Worm (Caenorhabditis elegans): ENCODE data around the gene srx-44.

DNA sequence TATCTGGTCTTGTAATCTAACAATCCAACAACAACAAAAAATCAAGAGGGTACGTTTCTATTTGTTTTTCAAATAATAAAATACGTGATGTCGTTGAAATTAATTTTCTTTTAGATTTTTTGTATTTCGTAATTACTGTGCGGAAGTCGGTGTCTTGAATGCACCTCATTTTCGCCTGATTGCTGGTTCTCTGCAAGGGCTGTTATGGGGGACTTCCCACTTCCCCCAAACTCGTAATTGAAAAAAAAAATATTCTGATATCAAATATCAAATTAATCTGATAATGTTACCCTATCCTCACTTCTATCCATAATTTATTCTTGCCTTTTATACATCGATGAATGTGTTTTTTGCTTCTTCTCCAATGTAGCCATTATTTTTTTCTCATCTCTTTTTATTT lies 32.1 kb upstream of the srx-44 start, which contains the start of gene F36G9.15:
- TF ChIP-seq mxl-1 (tag; optimal IDR thresholded peaks at IDR 0.05) (no peak), ceh-40 (GFP tag; IDR thresholded peaks at IDR 0.05) (no peak), let-526 (GFP tag; IDR thresholded peaks at IDR 0.05) (no peak), madf-10 (tag; optimal IDR thresholded peaks at IDR 0.05) (no peak), lsy-27 (tag; optimal IDR thresholded peaks at IDR 0.05; ENCODE audit: borderline replicate concordance, insufficient read depth) (no peak)
